Fruit fly (Drosophila melanogaster) whole organism, adult: ENCODE results near the gene CG1090.
A peak's percentile ranks its signal among the peaks of the same experiment; 100 is the strongest.

ENCODE experiments used
- CG11617 ChIP-seq: fragments of 200-800 bp; sonication (Bioruptor generic); optimal IDR thresholded peaks from 2 replicates; lab custom pipeline; 2017; ENCODE audit warnings: mild to moderate bottlenecking, missing biosample characterization, missing genetic modification reagents, missing genetic modification characterization
- CG12768 ChIP-seq: fragments of 200-800 bp; sonication (Bioruptor generic); optimal IDR thresholded peaks from 2 replicates; lab custom pipeline; 2017; ENCODE audit warnings: missing biosample characterization, missing genetic modification characterization, mild to moderate bottlenecking, moderate library complexity, missing genetic modification reagents
- CG14711 ChIP-seq: fragments of 200-800 bp; sonication (Bioruptor generic); optimal IDR thresholded peaks from 2 replicates; lab custom pipeline; 2018; ENCODE audit warnings: missing biosample characterization, mild to moderate bottlenecking, missing genetic modification characterization, moderate library complexity
- CG1620 ChIP-seq: fragments of 200-800 bp; sonication (Bioruptor generic); optimal IDR thresholded peaks from 2 replicates; lab custom pipeline; 2016; ENCODE audit warnings: missing biosample characterization, missing genetic modification characterization
- CG33017 ChIP-seq: fragments of 200-800 bp; sonication (Bioruptor generic); optimal IDR thresholded peaks from 2 replicates; lab custom pipeline; 2018; ENCODE audit warnings: missing biosample characterization, mild to moderate bottlenecking, missing genetic modification characterization, moderate library complexity
- CG5204 ChIP-seq: fragments of 200-800 bp; sonication (Bioruptor generic); optimal IDR thresholded peaks from 2 replicates; lab custom pipeline; 2016; ENCODE audit warnings: missing biosample characterization, missing genetic modification characterization
- CG7045 ChIP-seq: fragments of 200-800 bp; sonication (Bioruptor generic); optimal IDR thresholded peaks from 2 replicates; lab custom pipeline; 2017; ENCODE audit warnings: missing biosample characterization, mild to moderate bottlenecking, missing genetic modification characterization
- CG7101 ChIP-seq: fragments of 200-800 bp; sonication (Bioruptor generic); optimal IDR thresholded peaks from 2 replicates; lab custom pipeline; 2018; ENCODE audit warnings: missing biosample characterization, mild to moderate bottlenecking, missing genetic modification characterization, moderate library complexity
- Clk ChIP-seq: fragments of 200-800 bp; sonication (Bioruptor generic); optimal IDR thresholded peaks from 2 replicates; lab custom pipeline; 2017; ENCODE audit warnings: missing biosample characterization, missing genetic modification characterization
- Crg-1 ChIP-seq: fragments of 200-800 bp; sonication (Bioruptor generic); optimal IDR thresholded peaks from 2 replicates; lab custom pipeline; 2016; ENCODE audit warnings: missing biosample characterization, missing genetic modification characterization
- Hr96 ChIP-seq: fragments of 200-800 bp; sonication (Bioruptor generic); optimal IDR thresholded peaks from 2 replicates; lab custom pipeline; 2016; ENCODE audit warnings: missing biosample characterization, missing genetic modification characterization
- Mnt ChIP-seq: fragments of 200-800 bp; sonication (Bioruptor generic); optimal IDR thresholded peaks from 2 replicates; lab custom pipeline; 2016; ENCODE audit warnings: missing biosample characterization, mild to moderate bottlenecking, missing genetic modification characterization
- bab1 ChIP-seq: fragments of 200-800 bp; sonication (Bioruptor generic); optimal IDR thresholded peaks from 3 replicates; lab custom pipeline; 2019; ENCODE audit warnings: missing biosample characterization, mild to moderate bottlenecking, missing genetic modification characterization, moderate library complexity
- cic ChIP-seq: fragments of 200-800 bp; sonication (Bioruptor generic); optimal IDR thresholded peaks from 2 replicates; lab custom pipeline; 2017; ENCODE audit warnings: missing biosample characterization, mild to moderate bottlenecking, missing genetic modification characterization, moderate library complexity
- cnc ChIP-seq, 2 experiments: fragments of >200 bp; optimal IDR thresholded peaks; 2 replicates each; lab custom pipeline; 2017
- kay ChIP-seq: fragments of 200-800 bp; sonication (Bioruptor generic); peaks from one replicate; lab custom pipeline; 2016; ENCODE audit warnings: missing biosample characterization, missing genetic modification characterization, borderline replicate concordance
- ovo ChIP-seq: fragments of 200-800 bp; sonication (Bioruptor generic); optimal IDR thresholded peaks from 2 replicates; lab custom pipeline; 2016; ENCODE audit warnings: missing biosample characterization, missing genetic modification characterization
- pad ChIP-seq: fragments of 200-800 bp; sonication (Bioruptor generic); optimal IDR thresholded peaks from 3 replicates; lab custom pipeline; 2017; ENCODE audit warnings: missing biosample characterization, missing genetic modification characterization, mild to moderate bottlenecking, moderate library complexity, missing genetic modification reagents
- tj ChIP-seq: fragments of 200-800 bp; sonication (Bioruptor generic); optimal IDR thresholded peaks from 3 replicates; lab custom pipeline; 2017; ENCODE audit warnings: missing biosample characterization, mild to moderate bottlenecking, missing genetic modification characterization, moderate library complexity
- toe ChIP-seq: fragments of 200-800 bp; sonication (Bioruptor generic); optimal IDR thresholded peaks from 2 replicates; lab custom pipeline; 2016; ENCODE audit warnings: missing biosample characterization, missing genetic modification characterization

The CG1090 gene

DNA sequence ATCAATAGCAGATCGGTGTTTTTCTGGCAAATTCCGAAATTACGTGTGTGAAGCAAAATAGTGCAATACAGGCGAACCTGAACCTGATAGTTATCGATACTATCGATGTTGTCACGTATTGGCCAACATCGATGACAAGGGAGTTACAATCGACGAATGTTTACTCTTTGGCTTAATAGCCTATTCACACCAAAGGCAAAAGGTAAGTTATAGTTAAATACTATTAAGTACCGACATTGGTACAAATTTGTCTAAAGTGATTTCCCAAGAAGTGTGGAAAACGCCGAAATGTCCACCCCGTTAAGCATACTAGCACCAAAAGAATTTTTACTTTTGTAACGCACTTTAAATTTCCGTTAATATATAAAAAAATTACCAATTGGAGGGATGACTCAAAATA is 25.7 kb upstream of the CG1090 start, which contains the start of gene CG9776:
Gene CG9776 (minus strand): TSS at position 108 of the 400 bp plus-strand sequence.
- peak; percentile 47 for TF ChIP-seq Hr96
- no peak for TF ChIP-seq CG5204 (GFP tag; lab: Kevin White, UChicago)
- TF ChIP-seq CG33017 (tag; lab: Kevin White, UChicago), result no peak
- peak; percentile 48 for TF ChIP-seq CG1620 (GFP tag; lab: Kevin White, UChicago)
- TF ChIP-seq bab1 (GFP tag; lab: Kevin White, UChicago), result peak; percentile 61
- TF ChIP-seq CG7101, result peak; percentile 55
- peak; percentile 59 for TF ChIP-seq toe
- peak; percentile 11 for TF ChIP-seq CG12768 (GFP tag; lab: Kevin White, UChicago)
- TF ChIP-seq CG11617, result peak; percentile 28
- TF ChIP-seq cic, result no peak
- TF ChIP-seq CG14711 (tag; lab: Kevin White, UChicago), result no peak
- peak; percentile 43 for TF ChIP-seq Mnt (GFP tag; lab: Kevin White, UChicago)
- peak; percentile 6 for TF ChIP-seq Clk (GFP tag; lab: Kevin White, UChicago)
- TF ChIP-seq ovo, result no peak
- TF ChIP-seq cnc (optimal IDR thresholded peaks at IDR 0.05; lab: Kevin White, UChicago), result no peak
- no peak for TF ChIP-seq kay (GFP tag; lab: Kevin White, UChicago)
- TF ChIP-seq Crg-1, result peak; percentile 50
- peak; percentile 53 for TF ChIP-seq tj (GFP tag; lab: Kevin White, UChicago)
- TF ChIP-seq CG7045 (GFP tag; lab: Kevin White, UChicago), result peak; percentile 23
- no peak for TF ChIP-seq pad (GFP tag; lab: Kevin White, UChicago)

- no peak for TF ChIP-seq CG12768 (GFP tag; lab: Kevin White, UChicago)
- TF ChIP-seq CG33017 (tag; lab: Kevin White, UChicago), result no peak
- TF ChIP-seq cnc (optimal IDR thresholded peaks at IDR 0.05; lab: Kevin White, UChicago), result no peak
- no peak for TF ChIP-seq tj (GFP tag; lab: Kevin White, UChicago)
- no peak for TF ChIP-seq CG7045 (GFP tag; lab: Kevin White, UChicago)
- no peak for TF ChIP-seq CG11617
- no peak for TF ChIP-seq Crg-1
- no peak for TF ChIP-seq CG5204 (GFP tag; lab: Kevin White, UChicago)
- no peak for TF ChIP-seq pad (GFP tag; lab: Kevin White, UChicago)
- TF ChIP-seq Clk (GFP tag; lab: Kevin White, UChicago), result no peak
- no peak for TF ChIP-seq ovo
- TF ChIP-seq toe, result no peak
- TF ChIP-seq Hr96, result no peak
- no peak for TF ChIP-seq Mnt (GFP tag; lab: Kevin White, UChicago)
These were observed 24.9 kb upstream of the CG1090 start, which contains the start of gene CG14645 for dm6 chr3R:4334798-4335197. Gene CG14645 (plus strand): TSS chr3R:4335098.

DNA sequence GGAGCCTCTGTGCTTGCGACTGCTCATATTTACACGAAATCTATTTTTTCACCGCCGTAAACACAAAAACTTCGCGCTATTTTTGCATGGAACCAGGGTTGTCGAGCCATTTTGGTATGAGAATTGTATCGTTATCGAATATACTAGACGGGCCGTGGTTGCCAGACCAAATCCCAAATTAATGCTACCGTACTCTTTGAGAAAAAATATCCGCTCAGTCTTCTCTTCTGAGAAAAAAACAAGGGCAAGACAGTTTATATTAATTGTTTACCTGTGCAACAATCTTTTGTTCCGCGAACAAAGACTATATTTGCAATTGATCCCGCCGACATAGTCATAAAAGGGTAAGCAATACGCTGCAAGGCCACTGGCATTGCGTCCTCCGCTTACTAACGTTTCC is 22.1 kb upstream of the CG1090 start, which contains the start of the genes Skp2 and CG1103:
Gene Skp2 (minus strand): TSS at position 95 of the 400 bp plus-strand sequence.
Gene CG1103 (plus strand): TSS at position 176 of the 400 bp plus-strand sequence.
- TF ChIP-seq cic (no peak), tj (GFP tag; lab: Kevin White, UChicago) (peak; percentile 49), CG14711 (tag; lab: Kevin White, UChicago) (peak; percentile 96), bab1 (GFP tag; lab: Kevin White, UChicago) (peak; percentile 62), CG1620 (GFP tag; lab: Kevin White, UChicago) (no peak), kay (GFP tag; lab: Kevin White, UChicago) (no peak), toe (no peak)

- TF ChIP-seq cic (no peak), kay (GFP tag; lab: Kevin White, UChicago) (no peak), cnc (optimal IDR thresholded peaks at IDR 0.05; lab: Kevin White, UChicago) (no peak), CG7101 (no peak), CG5204 (GFP tag; lab: Kevin White, UChicago) (no peak), CG14711 (tag; lab: Kevin White, UChicago) (no peak)
These were observed 19.5 kb upstream of the CG1090 start for dm6 chr3R:4340174-4340573.

DNA sequence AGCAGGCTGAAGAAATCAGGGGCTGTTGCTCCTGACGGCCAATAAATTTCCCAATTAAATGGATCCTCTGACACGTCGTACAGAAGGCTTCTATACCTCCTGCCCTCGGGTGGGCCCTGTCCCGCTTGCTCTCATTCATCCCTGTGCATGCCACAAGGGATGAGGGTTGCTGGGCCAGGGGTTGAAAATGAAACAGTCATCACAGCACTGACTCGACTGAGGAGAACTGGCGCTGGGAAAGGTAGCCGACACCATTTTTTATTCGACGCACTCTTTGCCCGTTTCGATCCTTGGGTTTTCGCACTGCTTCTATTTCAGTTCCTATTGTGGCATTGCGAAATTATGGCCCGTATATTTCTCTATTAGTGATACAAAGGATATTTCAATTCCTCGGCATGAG is 18.5 kb upstream of the CG1090 start:
- no peak for TF ChIP-seq CG11617
- TF ChIP-seq CG1620 (GFP tag; lab: Kevin White, UChicago), result no peak
- TF ChIP-seq tj (GFP tag; lab: Kevin White, UChicago), result no peak
- no peak for TF ChIP-seq toe
- TF ChIP-seq kay (GFP tag; lab: Kevin White, UChicago), result no peak
- no peak for TF ChIP-seq CG7101
- no peak for TF ChIP-seq cic
- TF ChIP-seq Clk (GFP tag; lab: Kevin White, UChicago), result no peak
- no peak for TF ChIP-seq CG14711 (tag; lab: Kevin White, UChicago)
- TF ChIP-seq pad (GFP tag; lab: Kevin White, UChicago), result no peak
- no peak for TF ChIP-seq CG7045 (GFP tag; lab: Kevin White, UChicago)
- TF ChIP-seq bab1 (GFP tag; lab: Kevin White, UChicago), result no peak
- TF ChIP-seq CG12768 (GFP tag; lab: Kevin White, UChicago), result no peak
- TF ChIP-seq Mnt (GFP tag; lab: Kevin White, UChicago), result no peak
- no peak for TF ChIP-seq ovo
- TF ChIP-seq CG33017 (tag; lab: Kevin White, UChicago), result no peak
- no peak for TF ChIP-seq cnc (optimal IDR thresholded peaks at IDR 0.05; lab: Kevin White, UChicago)
- TF ChIP-seq Crg-1, result no peak
- no peak for TF ChIP-seq CG5204 (GFP tag; lab: Kevin White, UChicago)

- TF ChIP-seq CG12768 (GFP tag; lab: Kevin White, UChicago) (no peak), kay (GFP tag; lab: Kevin White, UChicago) (no peak), cic (no peak), Clk (GFP tag; lab: Kevin White, UChicago) (no peak), pad (GFP tag; lab: Kevin White, UChicago) (no peak), Hr96 (no peak), CG11617 (no peak), CG7045 (GFP tag; lab: Kevin White, UChicago) (no peak), Crg-1 (no peak), CG1620 (GFP tag; lab: Kevin White, UChicago) (no peak), bab1 (GFP tag; lab: Kevin White, UChicago) (no peak), CG5204 (GFP tag; lab: Kevin White, UChicago) (no peak), Mnt (GFP tag; lab: Kevin White, UChicago) (no peak), CG33017 (tag; lab: Kevin White, UChicago) (no peak), cnc (optimal IDR thresholded peaks at IDR 0.05; lab: Kevin White, UChicago) (no peak)
These were observed 13.0 kb upstream of the CG1090 start, which contains the start of gene hkb for dm6 chr3R:4346636-4347035. Gene hkb (minus strand): TSS chr3R:4346646.
